Worm (Caenorhabditis elegans) whole organism, L2 larva: ENCODE measurements around the gene cpsf-3.

Experiments
- F13H6.1 ChIP-seq: sonication (generic microtip); optimal IDR thresholded peaks from 2 replicates; lab custom pipeline; 2016; ENCODE audit warnings: missing genetic modification characterization, missing compliant biosample characterization
- Y55F3AM.14 ChIP-seq: fragments of 200-800 bp; sonication (Bioruptor generic); optimal IDR thresholded peaks from 2 replicates; lab custom pipeline; 2018; ENCODE audit warnings: mild to moderate bottlenecking, missing genetic modification characterization, missing compliant biosample characterization
- ZK546.5 ChIP-seq: sonication (generic microtip); optimal IDR thresholded peaks from 2 replicates; lab custom pipeline; 2017; ENCODE audit warnings: missing biosample characterization, missing genetic modification characterization
- aly-2 ChIP-seq: fragments of 150-350 bp; optimal IDR thresholded peaks from 2 replicates; lab custom pipeline; 2014; ENCODE audit warnings: missing biosample characterization, missing genetic modification characterization
- ama-1 ChIP-seq: fragments of 150-350 bp; optimal IDR thresholded peaks from 2 replicates; lab custom pipeline; 2018; ENCODE audit warnings: inconsistent platforms
- blmp-1 ChIP-seq: sonication (generic microtip); optimal IDR thresholded peaks from 2 replicates; lab custom pipeline; 2017; ENCODE audit warnings: missing genetic modification characterization, mild to moderate bottlenecking, missing compliant biosample characterization, antibody characterized with exemption, moderate library complexity; ENCODE audit not compliant: insufficient read depth
- ceh-16 ChIP-seq: fragments of 150-350 bp; optimal IDR thresholded peaks from 2 replicates; lab custom pipeline; 2014; ENCODE audit warnings: missing biosample characterization, missing genetic modification characterization
- ceh-82 ChIP-seq: fragments of 150-350 bp; optimal IDR thresholded peaks from 2 replicates; lab custom pipeline; 2014; ENCODE audit warnings: missing biosample characterization, missing genetic modification characterization
- crh-2 ChIP-seq: sonication (generic microtip); optimal IDR thresholded peaks from 2 replicates; lab custom pipeline; 2017; ENCODE audit warnings: missing biosample characterization, missing genetic modification characterization
- dmd-4 ChIP-seq: sonication (generic microtip); optimal IDR thresholded peaks from 2 replicates; lab custom pipeline; 2017; ENCODE audit warnings: missing biosample characterization, missing genetic modification characterization
- elt-1 ChIP-seq: fragments of 150-350 bp; optimal IDR thresholded peaks from 2 replicates; lab custom pipeline; 2014; ENCODE audit warnings: missing biosample characterization, missing genetic modification characterization
- elt-3 ChIP-seq: sonication (generic microtip); optimal IDR thresholded peaks from 2 replicates; lab custom pipeline; 2017; ENCODE audit warnings: missing biosample characterization, missing genetic modification characterization
- fos-1 ChIP-seq: fragments of 150-350 bp; optimal IDR thresholded peaks from 2 replicates; lab custom pipeline; 2014; ENCODE audit warnings: missing biosample characterization, missing genetic modification characterization
- lin-11 ChIP-seq: fragments of 150-350 bp; sonication (generic microtip); optimal IDR thresholded peaks from 2 replicates; lab custom pipeline; 2014; ENCODE audit warnings: missing biosample characterization, missing genetic modification characterization, inconsistent platforms, mixed read lengths
- lin-13 ChIP-seq: fragments of 150-350 bp; optimal IDR thresholded peaks from 2 replicates; lab custom pipeline; 2014; ENCODE audit warnings: missing biosample characterization, missing genetic modification reagents, missing genetic modification characterization
- mab-5 ChIP-seq: fragments of 150-350 bp; optimal IDR thresholded peaks from 2 replicates; lab custom pipeline; 2014; ENCODE audit warnings: missing biosample characterization, missing genetic modification characterization
- mbf-1 ChIP-seq: sonication (generic microtip); optimal IDR thresholded peaks from 2 replicates; lab custom pipeline; 2017; ENCODE audit warnings: missing biosample characterization, missing genetic modification characterization
- mdl-1 ChIP-seq, 2 experiments: fragments of 150-350 bp in 1 of 2; sonication (generic microtip) in 1 of 2; optimal IDR thresholded peaks; 2 replicates each; lab custom pipeline; 2017; ENCODE audit warnings: missing biosample characterization in 2 of 2, missing genetic modification characterization in 2 of 2
- nhr-10 ChIP-seq: sonication (generic microtip); optimal IDR thresholded peaks from 2 replicates; lab custom pipeline; 2017; ENCODE audit warnings: missing biosample characterization, missing genetic modification characterization
- nhr-11 ChIP-seq: fragments of 150-350 bp; optimal IDR thresholded peaks from 2 replicates; lab custom pipeline; 2014; ENCODE audit warnings: missing biosample characterization, missing genetic modification characterization
- nhr-12 ChIP-seq: fragments of 150-350 bp; optimal IDR thresholded peaks from 2 replicates; lab custom pipeline; 2014; ENCODE audit warnings: missing biosample characterization, missing genetic modification characterization
- nhr-23 ChIP-seq: fragments of 150-350 bp; optimal IDR thresholded peaks from 2 replicates; lab custom pipeline; 2014; ENCODE audit warnings: missing biosample characterization, missing genetic modification reagents, missing genetic modification characterization
- nhr-25 ChIP-seq: fragments of 150-350 bp; sonication (generic microtip); optimal IDR thresholded peaks from 3 replicates; lab custom pipeline; 2014; ENCODE audit warnings: missing biosample characterization, missing genetic modification characterization
- nhr-6 ChIP-seq: fragments of 150-350 bp; optimal IDR thresholded peaks from 2 replicates; lab custom pipeline; 2014; ENCODE audit warnings: missing biosample characterization, missing genetic modification characterization
- sem-4 ChIP-seq: fragments of 150-350 bp; optimal IDR thresholded peaks from 2 replicates; lab custom pipeline; 2014; ENCODE audit warnings: missing biosample characterization, missing genetic modification reagents, missing genetic modification characterization
- skn-1 ChIP-seq: sonication (generic microtip); optimal IDR thresholded peaks from 2 replicates; lab custom pipeline; 2017; ENCODE audit warnings: missing biosample characterization, missing genetic modification characterization
- sma-3 ChIP-seq: sonication (generic microtip); optimal IDR thresholded peaks from 2 replicates; lab custom pipeline; 2016; ENCODE audit warnings: missing genetic modification reagents, missing genetic modification characterization, missing compliant biosample characterization
- snpc-4 ChIP-seq: fragments of 150-350 bp; optimal IDR thresholded peaks from 2 replicates; lab custom pipeline; 2014; ENCODE audit warnings: missing biosample characterization, missing genetic modification characterization
- unc-55 ChIP-seq: fragments of 150-350 bp; sonication (generic microtip); optimal IDR thresholded peaks from 3 replicates; lab custom pipeline; 2014; ENCODE audit warnings: missing biosample characterization, missing genetic modification reagents, missing genetic modification characterization
- unc-62 ChIP-seq: fragments of 150-350 bp; optimal IDR thresholded peaks from 2 replicates; lab custom pipeline; 2014; ENCODE audit warnings: missing biosample characterization, missing genetic modification reagents, missing genetic modification characterization
- zag-1 ChIP-seq: fragments of 150-350 bp; optimal IDR thresholded peaks from 2 replicates; lab custom pipeline; 2014; ENCODE audit warnings: missing biosample characterization, missing genetic modification characterization
- ztf-1 ChIP-seq: fragments of 200-800 bp; sonication (Bioruptor generic); conservative IDR thresholded peaks from 2 replicates; pipeline ENCODE4 v1.3.6; 2022; ENCODE audit warnings: missing genetic modification characterization, missing compliant biosample characterization

Gene cpsf-3

ce11 chrIV:13247780-13248179 lies 34.9 kb downstream of the cpsf-3 start:
- TF ChIP-seq nhr-11 (tag; lab: Kevin White, UChicago) (no peak), ceh-16 (tag; lab: Kevin White, UChicago) (no peak), sem-4 (no peak), fos-1 (tag; lab: Kevin White, UChicago) (no peak), nhr-25 (no peak), ZK546.5 (tag; lab: Kevin White, UChicago) (no peak), nhr-23 (tag; lab: Kevin White, UChicago) (no peak), sma-3 (GFP tag; lab: Kevin White, UChicago) (no peak), aly-2 (tag; lab: Kevin White, UChicago) (no peak), elt-1 (tag; lab: Kevin White, UChicago) (no peak), nhr-10 (tag; lab: Kevin White, UChicago) (no peak)

- no peak for TF ChIP-seq ceh-16 (tag; lab: Kevin White, UChicago)
- no peak for TF ChIP-seq ztf-1 (GFP tag; lab: Robert Waterston, UW)
- TF ChIP-seq nhr-6 (tag; lab: Kevin White, UChicago): no peak
- no peak for TF ChIP-seq nhr-10 (tag; lab: Kevin White, UChicago)
- no peak for TF ChIP-seq snpc-4
- TF ChIP-seq mab-5 (tag; lab: Kevin White, UChicago): no peak
- no peak for TF ChIP-seq mbf-1 (tag; lab: Kevin White, UChicago)
- TF ChIP-seq fos-1 (tag; lab: Kevin White, UChicago): no peak
- TF ChIP-seq ceh-82 (tag; lab: Kevin White, UChicago): no peak
- TF ChIP-seq F13H6.1: no peak
- no peak for TF ChIP-seq nhr-11 (tag; lab: Kevin White, UChicago)
- no peak for TF ChIP-seq blmp-1 (tag; lab: Kevin White, UChicago)
- TF ChIP-seq Y55F3AM.14 (GFP tag; lab: Kevin White, UChicago): no peak
- TF ChIP-seq unc-55 (GFP tag; lab: Kevin White, UChicago): no peak
- no peak for TF ChIP-seq nhr-25
- TF ChIP-seq lin-11 (tag; lab: Kevin White, UChicago): no peak
- TF ChIP-seq elt-3 (tag; lab: Kevin White, UChicago): no peak
- TF ChIP-seq skn-1 (tag; lab: Kevin White, UChicago): no peak
- TF ChIP-seq elt-1 (tag; lab: Kevin White, UChicago): no peak
- TF ChIP-seq mdl-1 (tag; optimal IDR thresholded peaks at IDR 0.05; lab: Kevin White, UChicago): no peak
These were observed 35.7 kb downstream of the cpsf-3 start, which contains the start of gene JC8.7 for ce11 chrIV:13246961-13247360. TSS of gene JC8.7 (plus strand) at chrIV:13247261.

ce11 chrIV:13244024-13244423 lies 38.7 kb downstream of the cpsf-3 start, which contains the start of gene cox-11:
TSS of gene cox-11 (plus strand) at chrIV:13244324.
- TF ChIP-seq blmp-1 (tag; lab: Kevin White, UChicago) (no peak), unc-62 (GFP tag; lab: Kevin White, UChicago) (no peak), zag-1 (tag; lab: Kevin White, UChicago) (no peak), aly-2 (tag; lab: Kevin White, UChicago) (no peak), elt-1 (tag; lab: Kevin White, UChicago) (no peak), ztf-1 (GFP tag; lab: Robert Waterston, UW) (no peak), mbf-1 (tag; lab: Kevin White, UChicago) (no peak)

- no peak for TF ChIP-seq skn-1 (tag; lab: Kevin White, UChicago)
- TF ChIP-seq fos-1 (tag; lab: Kevin White, UChicago): no peak
These were observed 39.3 kb downstream of the cpsf-3 start, which contains the start of gene JC8.4 for ce11 chrIV:13243375-13243774. TSS of gene JC8.4 (plus strand) at chrIV:13243675.

ce11 chrIV:13241340-13241739 lies 41.3 kb downstream of the cpsf-3 start:
- TF ChIP-seq ama-1 (no peak), Y55F3AM.14 (GFP tag; lab: Kevin White, UChicago) (no peak), sma-3 (GFP tag; lab: Kevin White, UChicago) (no peak)

ce11 chrIV:13240842-13241143 lies 41.9 kb downstream of the cpsf-3 start, which contains the start of gene lin-54:
TSS of gene lin-54 (plus strand) at chrIV:13241044.
- TF ChIP-seq dmd-4 (tag; lab: Kevin White, UChicago) (no peak), skn-1 (tag; lab: Kevin White, UChicago) (no peak), ama-1 (no peak), lin-13 (GFP tag; lab: Kevin White, UChicago) (no peak), nhr-12 (no peak), nhr-10 (tag; lab: Kevin White, UChicago) (no peak), crh-2 (tag; lab: Kevin White, UChicago) (no peak), ztf-1 (GFP tag; lab: Robert Waterston, UW) (no peak)
- TF ChIP-seq, all 48 proteins: peak for 0
